Worm (Caenorhabditis elegans) whole organism, L1 larva: ENCODE data around the gene C05A2.4.

Experiments
- blmp-1 ChIP-seq: fragments of 150-350 bp; optimal IDR thresholded peaks from 2 replicates; lab custom pipeline; 2014; ENCODE audit warnings: missing biosample characterization, missing genetic modification characterization
- lin-39 ChIP-seq: fragments of 150-350 bp; optimal IDR thresholded peaks from 2 replicates; lab custom pipeline; 2014; ENCODE audit warnings: missing biosample characterization, missing genetic modification reagents, missing genetic modification characterization
- unc-62 ChIP-seq: fragments of 150-350 bp; optimal IDR thresholded peaks from 2 replicates; lab custom pipeline; 2014; ENCODE audit warnings: missing biosample characterization, missing genetic modification reagents, missing genetic modification characterization

ce11 chrV:10720876-10721275 is 25.6 kb downstream of the C05A2.4 start:
- TF ChIP-seq blmp-1 (no peak), unc-62 (GFP tag; lab: Kevin White, UChicago) (no peak), lin-39 (no peak)
